Fruit fly (Drosophila melanogaster) whole organism, adult: ENCODE measurements around the gene side-II.

ENCODE experiments used
- CG11617 ChIP-seq: fragments of 200-800 bp; sonication (Bioruptor generic); optimal IDR thresholded peaks from 2 replicates; lab custom pipeline; 2017; ENCODE audit warnings: mild to moderate bottlenecking, missing biosample characterization, missing genetic modification reagents, missing genetic modification characterization
- CG33017 ChIP-seq: fragments of 200-800 bp; sonication (Bioruptor generic); optimal IDR thresholded peaks from 2 replicates; lab custom pipeline; 2018; ENCODE audit warnings: missing biosample characterization, mild to moderate bottlenecking, missing genetic modification characterization, moderate library complexity
- CG5204 ChIP-seq: fragments of 200-800 bp; sonication (Bioruptor generic); optimal IDR thresholded peaks from 2 replicates; lab custom pipeline; 2016; ENCODE audit warnings: missing biosample characterization, missing genetic modification characterization
- CG7101 ChIP-seq: fragments of 200-800 bp; sonication (Bioruptor generic); optimal IDR thresholded peaks from 2 replicates; lab custom pipeline; 2018; ENCODE audit warnings: missing biosample characterization, mild to moderate bottlenecking, missing genetic modification characterization, moderate library complexity
- Crg-1 ChIP-seq: fragments of 200-800 bp; sonication (Bioruptor generic); optimal IDR thresholded peaks from 2 replicates; lab custom pipeline; 2016; ENCODE audit warnings: missing biosample characterization, missing genetic modification characterization
- Hr96 ChIP-seq: fragments of 200-800 bp; sonication (Bioruptor generic); optimal IDR thresholded peaks from 2 replicates; lab custom pipeline; 2016; ENCODE audit warnings: missing biosample characterization, missing genetic modification characterization
- Mnt ChIP-seq: fragments of 200-800 bp; sonication (Bioruptor generic); optimal IDR thresholded peaks from 2 replicates; lab custom pipeline; 2016; ENCODE audit warnings: missing biosample characterization, mild to moderate bottlenecking, missing genetic modification characterization
- bab1 ChIP-seq: fragments of 200-800 bp; sonication (Bioruptor generic); optimal IDR thresholded peaks from 3 replicates; lab custom pipeline; 2019; ENCODE audit warnings: missing biosample characterization, mild to moderate bottlenecking, missing genetic modification characterization, moderate library complexity
- kay ChIP-seq: fragments of 200-800 bp; sonication (Bioruptor generic); peaks from one replicate; lab custom pipeline; 2016; ENCODE audit warnings: missing biosample characterization, missing genetic modification characterization, borderline replicate concordance
- ovo ChIP-seq: fragments of 200-800 bp; sonication (Bioruptor generic); optimal IDR thresholded peaks from 2 replicates; lab custom pipeline; 2016; ENCODE audit warnings: missing biosample characterization, missing genetic modification characterization
- pad ChIP-seq: fragments of 200-800 bp; sonication (Bioruptor generic); optimal IDR thresholded peaks from 3 replicates; lab custom pipeline; 2017; ENCODE audit warnings: missing biosample characterization, missing genetic modification characterization, mild to moderate bottlenecking, moderate library complexity, missing genetic modification reagents
- tj ChIP-seq: fragments of 200-800 bp; sonication (Bioruptor generic); optimal IDR thresholded peaks from 3 replicates; lab custom pipeline; 2017; ENCODE audit warnings: missing biosample characterization, mild to moderate bottlenecking, missing genetic modification characterization, moderate library complexity
- toe ChIP-seq: fragments of 200-800 bp; sonication (Bioruptor generic); optimal IDR thresholded peaks from 2 replicates; lab custom pipeline; 2016; ENCODE audit warnings: missing biosample characterization, missing genetic modification characterization

DNA sequence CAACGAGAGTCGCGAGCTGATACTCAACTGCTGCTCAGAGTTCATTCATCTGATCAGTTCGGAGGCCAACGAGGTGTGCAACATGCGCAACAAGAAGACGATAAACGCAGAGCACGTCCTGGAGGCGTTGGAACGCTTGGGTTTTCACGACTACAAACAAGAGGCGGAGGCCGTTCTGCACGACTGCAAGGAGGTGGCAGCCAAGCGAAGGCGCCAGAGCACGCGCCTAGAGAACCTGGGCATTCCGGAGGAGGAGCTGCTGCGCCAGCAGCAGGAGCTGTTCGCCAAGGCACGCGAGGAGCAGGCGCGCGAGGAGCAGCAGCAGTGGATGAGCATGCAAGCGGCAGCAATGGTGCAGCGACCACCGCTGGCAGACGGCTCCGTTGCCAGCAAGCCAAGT, 35.9 kb upstream of the side-II start:
- TF ChIP-seq tj (GFP tag; lab: Kevin White, UChicago): no peak
- no peak for TF ChIP-seq Crg-1 (GFP tag; lab: Kevin White, UChicago)
- TF ChIP-seq pad (GFP tag; lab: Kevin White, UChicago): no peak
- no peak for TF ChIP-seq Hr96 (GFP tag; lab: Kevin White, UChicago)
- TF ChIP-seq CG11617 (GFP tag; lab: Kevin White, UChicago): no peak
- no peak for TF ChIP-seq CG7101
- no peak for TF ChIP-seq ovo (GFP tag; lab: Kevin White, UChicago)
- no peak for TF ChIP-seq CG5204 (GFP tag; lab: Kevin White, UChicago)
- TF ChIP-seq CG33017: no peak
- TF ChIP-seq kay (GFP tag; lab: Kevin White, UChicago): no peak
- no peak for TF ChIP-seq bab1 (GFP tag; lab: Kevin White, UChicago)
- no peak for TF ChIP-seq Mnt (GFP tag; lab: Kevin White, UChicago)
- TF ChIP-seq toe (GFP tag; lab: Kevin White, UChicago): no peak
